Fruit fly (Drosophila melanogaster): Measurements from ENCODE around the gene CG43056.

Gene CG43056

dm6 chr2L:4403013-4403604, 34.5 kb upstream of the CG43056 start, which contains the start of gene Dim1 (continued):
- peak; percentile 97 for TF ChIP-seq Ets97D (GFP tag; optimal IDR thresholded peaks at IDR 0.05)
- no peak for TF ChIP-seq Dfd (GFP tag; optimal IDR thresholded peaks at IDR 0.05)
- no peak for TF ChIP-seq salm (tag; optimal IDR thresholded peaks at IDR 0.05)
- no peak for TF ChIP-seq CG15601 (tag; optimal IDR thresholded peaks at IDR 0.05)
- TF ChIP-seq Dll (GFP tag; IDR thresholded peaks at IDR 0.05; ENCODE audit: partially characterized antibody): peak; percentile 85
- TF ChIP-seq wek (GFP tag; optimal IDR thresholded peaks at IDR 0.05): peak; percentile 47
- no peak for TF ChIP-seq Tbp (GFP tag; optimal IDR thresholded peaks at IDR 0.05)
- TF ChIP-seq amos (GFP tag; IDR thresholded peaks at IDR 0.05; ENCODE audit: partially characterized antibody): peak; percentile 74
- TF ChIP-seq CG7271 (tag; optimal IDR thresholded peaks at IDR 0.05): no peak
- TF ChIP-seq CG12744 (GFP tag; optimal IDR thresholded peaks at IDR 0.05): no peak
- no peak for TF ChIP-seq CG12769 (tag; optimal IDR thresholded peaks at IDR 0.05)
- no peak for TF ChIP-seq dan (GFP tag; IDR thresholded peaks at IDR 0.05)
- no peak for TF ChIP-seq CG14050 (GFP tag; IDR thresholded peaks at IDR 0.05)
- peak; percentile 30; the same call in 1 of the 3 replicates for TF ChIP-seq zfh1 (GFP tag; IDR thresholded peaks at IDR 0.05)
- TF ChIP-seq vnd (GFP tag; IDR thresholded peaks at IDR 0.05; ENCODE audit: partially characterized antibody): peak; percentile 68
- TF ChIP-seq CG6765 (GFP tag; optimal IDR thresholded peaks at IDR 0.05): peak; percentile 37
- TF ChIP-seq Scr (GFP tag; IDR thresholded peaks at IDR 0.05; ENCODE audit: partially characterized antibody): peak; percentile 72
- TF ChIP-seq CG16813 (GFP tag; IDR thresholded peaks at IDR 0.05; ENCODE audit: partially characterized antibody): peak; percentile 74
- TF ChIP-seq ab (GFP tag; optimal IDR thresholded peaks at IDR 0.05): no peak
- TF ChIP-seq BEAF-32 (GFP tag; optimal IDR thresholded peaks at IDR 0.05): peak; percentile 68
- TF ChIP-seq NK7.1 (GFP tag; optimal IDR thresholded peaks at IDR 0.05): peak; percentile 11
- TF ChIP-seq Side (GFP tag; optimal IDR thresholded peaks at IDR 0.05): peak; percentile 25
- TF ChIP-seq CHES-1-like (GFP tag; optimal IDR thresholded peaks at IDR 0.05): peak; percentile 24
- no peak for TF ChIP-seq lab (GFP tag; optimal IDR thresholded peaks at IDR 0.05)
- TF ChIP-seq CG18619 (GFP tag; optimal IDR thresholded peaks at IDR 0.05): peak; percentile 47
- peak; percentile 34 for TF ChIP-seq CG10979 (tag; optimal IDR thresholded peaks at IDR 0.05)
- TF ChIP-seq CG13123 (GFP tag; optimal IDR thresholded peaks at IDR 0.05): no peak
- TF ChIP-seq CG6683 (GFP tag; optimal IDR thresholded peaks at IDR 0.05): no peak
- TF ChIP-seq CG4424 (GFP tag; optimal IDR thresholded peaks at IDR 0.05): no peak
- peak; percentile 5 for TF ChIP-seq CG3163 (GFP tag; optimal IDR thresholded peaks at IDR 0.05)
- TF ChIP-seq E2f2 (GFP tag; IDR thresholded peaks at IDR 0.05): peak; percentile 94
- TF ChIP-seq lov (optimal IDR thresholded peaks at IDR 0.05): no peak
- TF ChIP-seq lov (GFP tag; IDR thresholded peaks at IDR 0.05): no peak
- peak; percentile 61 for TF ChIP-seq knrl (GFP tag; IDR thresholded peaks at IDR 0.05; ENCODE audit: partially characterized antibody)
- TF ChIP-seq vvl (GFP tag; IDR thresholded peaks at IDR 0.05): peak; percentile 59; the same call in 1 of the 2 replicates
- peak; percentile 75 for TF ChIP-seq unc-4 (GFP tag; IDR thresholded peaks at IDR 0.05; ENCODE audit: partially characterized antibody)
- TF ChIP-seq CG18764 (GFP tag; optimal IDR thresholded peaks at IDR 0.05): no peak
- peak; percentile 7 for TF ChIP-seq CG4328 (GFP tag; optimal IDR thresholded peaks at IDR 0.05)
- no peak for TF ChIP-seq Hr3 (GFP tag; optimal IDR thresholded peaks at IDR 0.05)
- TF ChIP-seq dimm (GFP tag; IDR thresholded peaks at IDR 0.05): no peak
- no peak for TF ChIP-seq B-H1 (GFP tag; IDR thresholded peaks at IDR 0.05)
- TF ChIP-seq Dref (GFP tag; IDR thresholded peaks at IDR 0.05): peak; percentile 91
- TF ChIP-seq eyg (GFP tag; optimal IDR thresholded peaks at IDR 0.05): peak; percentile 44
- no peak for TF ChIP-seq CG33557 (GFP tag; optimal IDR thresholded peaks at IDR 0.05)
- no peak for TF ChIP-seq btn (GFP tag; optimal IDR thresholded peaks at IDR 0.05)
- TF ChIP-seq Mes4 (GFP tag; optimal IDR thresholded peaks at IDR 0.05): peak; percentile 4
- TF ChIP-seq Mad (GFP tag; optimal IDR thresholded peaks at IDR 0.05): peak; percentile 29
- TF ChIP-seq Opbp (GFP tag; IDR thresholded peaks at IDR 0.05; ENCODE audit: partially characterized antibody): peak; percentile 74

Data from whole organism, embryonic.